Worm (Caenorhabditis elegans) whole organism, L3 larva: Measurements from ENCODE around the gene F31F4.17.

Source experiments
- ZK546.5 ChIP-seq: sonication (generic microtip); optimal IDR thresholded peaks from 2 replicates; lab custom pipeline; 2017; ENCODE audit warnings: missing biosample characterization, missing genetic modification characterization
- aly-2 ChIP-seq: fragments of 150-350 bp; optimal IDR thresholded peaks from 2 replicates; lab custom pipeline; 2014; ENCODE audit warnings: missing biosample characterization, missing genetic modification characterization
- ama-1 ChIP-seq: fragments of 150-350 bp; optimal IDR thresholded peaks from 2 replicates; lab custom pipeline; 2018
- ceh-82 ChIP-seq: fragments of 150-350 bp; optimal IDR thresholded peaks from 2 replicates; lab custom pipeline; 2014; ENCODE audit warnings: missing biosample characterization, missing genetic modification characterization
- daf-12 ChIP-seq: fragments of 150-350 bp; optimal IDR thresholded peaks from 2 replicates; lab custom pipeline; 2014; ENCODE audit warnings: missing biosample characterization, missing genetic modification reagents, missing genetic modification characterization
- egl-5 ChIP-seq: fragments of 150-350 bp; optimal IDR thresholded peaks from 2 replicates; lab custom pipeline; 2017; ENCODE audit warnings: missing biosample characterization, missing genetic modification reagents, missing genetic modification characterization, inconsistent platforms
- elt-1 ChIP-seq: fragments of 150-350 bp; optimal IDR thresholded peaks from 2 replicates; lab custom pipeline; 2014; ENCODE audit warnings: missing biosample characterization, missing genetic modification characterization
- elt-2 ChIP-seq: sonication (generic microtip); optimal IDR thresholded peaks from 2 replicates; lab custom pipeline; 2016; ENCODE audit warnings: missing genetic modification reagents, mild to moderate bottlenecking, missing genetic modification characterization, missing compliant biosample characterization
- eor-1 ChIP-seq, 2 experiments: fragments of 150-350 bp; optimal IDR thresholded peaks; 2 replicates each; lab custom pipeline; 2014 to 2018; ENCODE audit warnings: missing biosample characterization in 2 of 2, missing genetic modification characterization in 2 of 2
- fkh-10 ChIP-seq: sonication (generic microtip); optimal IDR thresholded peaks from 2 replicates; lab custom pipeline; 2017; ENCODE audit warnings: missing biosample characterization, missing genetic modification reagents, missing genetic modification characterization
- fkh-2 ChIP-seq: fragments of 150-350 bp; optimal IDR thresholded peaks from 2 replicates; lab custom pipeline; 2014; ENCODE audit warnings: missing biosample characterization, missing genetic modification reagents, missing genetic modification characterization
- hmg-11 ChIP-seq: sonication (generic microtip); optimal IDR thresholded peaks from 2 replicates; lab custom pipeline; 2016; ENCODE audit warnings: missing genetic modification characterization, missing compliant biosample characterization
- jun-1 ChIP-seq: fragments of 150-350 bp; optimal IDR thresholded peaks from 2 replicates; lab custom pipeline; 2014; ENCODE audit warnings: missing biosample characterization, missing genetic modification reagents, missing genetic modification characterization
- lin-39 ChIP-seq: fragments of 150-350 bp; optimal IDR thresholded peaks from 2 replicates; lab custom pipeline; 2018; ENCODE audit warnings: missing biosample characterization, missing genetic modification reagents, missing genetic modification characterization
- lsy-12 ChIP-seq: sonication (generic microtip); optimal IDR thresholded peaks from 2 replicates; lab custom pipeline; 2016; ENCODE audit warnings: mild to moderate bottlenecking, missing genetic modification characterization, missing compliant biosample characterization
- mdl-1 ChIP-seq: fragments of 150-350 bp; optimal IDR thresholded peaks from 2 replicates; lab custom pipeline; 2014; ENCODE audit warnings: missing biosample characterization, missing genetic modification characterization
- nfya-1 ChIP-seq: sonication (generic microtip); optimal IDR thresholded peaks from 2 replicates; lab custom pipeline; 2017; ENCODE audit warnings: missing genetic modification characterization, mild to moderate bottlenecking, missing compliant biosample characterization, antibody characterized with exemption, moderate library complexity; ENCODE audit not compliant: insufficient read depth
- nhr-12 ChIP-seq: fragments of 150-350 bp; optimal IDR thresholded peaks from 2 replicates; lab custom pipeline; 2014; ENCODE audit warnings: missing biosample characterization, missing genetic modification characterization
- nhr-23 ChIP-seq: fragments of 150-350 bp; optimal IDR thresholded peaks from 2 replicates; lab custom pipeline; 2014; ENCODE audit warnings: missing biosample characterization, missing genetic modification reagents, missing genetic modification characterization
- nhr-237 ChIP-seq: fragments of 150-350 bp; optimal IDR thresholded peaks from 2 replicates; lab custom pipeline; 2014; ENCODE audit warnings: missing biosample characterization, missing genetic modification characterization
- nhr-25 ChIP-seq: sonication (generic microtip); optimal IDR thresholded peaks from 2 replicates; lab custom pipeline; 2017; ENCODE audit warnings: missing biosample characterization, missing genetic modification characterization
- nhr-28 ChIP-seq: fragments of 150-350 bp; optimal IDR thresholded peaks from 2 replicates; lab custom pipeline; 2014; ENCODE audit warnings: missing biosample characterization, missing genetic modification characterization
- nhr-67 ChIP-seq: fragments of 150-350 bp; optimal IDR thresholded peaks from 2 replicates; lab custom pipeline; 2014; ENCODE audit warnings: missing biosample characterization, missing genetic modification characterization
- nhr-76 ChIP-seq: fragments of 150-350 bp; sonication (generic microtip); optimal IDR thresholded peaks from 5 replicates; lab custom pipeline; 2014; ENCODE audit warnings: missing biosample characterization, missing genetic modification characterization
- pha-4 ChIP-seq: fragments of 150-350 bp; optimal IDR thresholded peaks from 2 replicates; lab custom pipeline; 2014; ENCODE audit warnings: missing biosample characterization, missing genetic modification reagents, missing genetic modification characterization
- pqm-1 ChIP-seq: fragments of 150-350 bp; optimal IDR thresholded peaks from 2 replicates; lab custom pipeline; 2017; ENCODE audit warnings: missing biosample characterization, missing genetic modification characterization, inconsistent platforms
- skn-1 ChIP-seq: fragments of 150-350 bp; optimal IDR thresholded peaks from 2 replicates; lab custom pipeline; 2014; ENCODE audit warnings: missing biosample characterization, missing genetic modification characterization
- snpc-4 ChIP-seq: fragments of 150-350 bp; optimal IDR thresholded peaks from 2 replicates; lab custom pipeline; 2014; ENCODE audit warnings: missing biosample characterization, missing genetic modification characterization
- tbx-2 ChIP-seq: sonication (generic microtip); optimal IDR thresholded peaks from 2 replicates; lab custom pipeline; 2016; ENCODE audit warnings: mild to moderate bottlenecking, missing genetic modification characterization, missing compliant biosample characterization
- unc-62 ChIP-seq: fragments of 150-350 bp; sonication (generic microtip); optimal IDR thresholded peaks from 4 replicates; lab custom pipeline; 2014; ENCODE audit warnings: missing biosample characterization, missing genetic modification reagents, missing genetic modification characterization
- ztf-11 ChIP-seq: fragments of 150-350 bp; optimal IDR thresholded peaks from 2 replicates; lab custom pipeline; 2014; ENCODE audit warnings: missing biosample characterization, missing genetic modification characterization

F31F4.17 gene

DNA sequence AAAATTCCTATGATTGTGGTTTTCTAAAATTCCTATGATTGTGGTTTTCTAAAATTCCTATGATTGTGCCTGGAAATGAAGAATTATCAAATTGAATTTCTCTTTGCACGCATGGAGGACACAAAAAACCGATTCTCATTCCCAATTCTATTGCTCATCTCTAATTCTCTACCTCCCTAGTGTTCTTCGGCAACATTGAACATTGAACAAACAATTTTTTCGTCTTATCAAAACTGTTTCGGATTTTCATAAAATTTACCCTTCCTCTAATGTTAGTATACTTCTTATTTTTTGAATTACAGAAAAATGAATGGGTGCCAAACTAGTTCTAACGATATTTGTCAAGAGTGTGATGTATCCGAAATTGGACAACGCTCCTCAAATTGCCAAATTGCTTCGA lies 23.8 kb downstream of the F31F4.17 start, which contains the start of gene pals-31:
Gene pals-31 (plus strand): TSS at position 301 of the 400 bp plus-strand sequence.
- TF ChIP-seq lsy-12 (tag; lab: Kevin White, UChicago) (no peak), nhr-76 (tag; lab: Kevin White, UChicago) (no peak), hmg-11 (tag; lab: Kevin White, UChicago) (no peak), aly-2 (tag; lab: Kevin White, UChicago) (no peak), ZK546.5 (tag; lab: Kevin White, UChicago) (no peak), nhr-12 (tag; lab: Kevin White, UChicago) (no peak), elt-2 (tag; lab: Kevin White, UChicago) (no peak)
- TF ChIP-seq, all 47 proteins: peak for 0

DNA sequence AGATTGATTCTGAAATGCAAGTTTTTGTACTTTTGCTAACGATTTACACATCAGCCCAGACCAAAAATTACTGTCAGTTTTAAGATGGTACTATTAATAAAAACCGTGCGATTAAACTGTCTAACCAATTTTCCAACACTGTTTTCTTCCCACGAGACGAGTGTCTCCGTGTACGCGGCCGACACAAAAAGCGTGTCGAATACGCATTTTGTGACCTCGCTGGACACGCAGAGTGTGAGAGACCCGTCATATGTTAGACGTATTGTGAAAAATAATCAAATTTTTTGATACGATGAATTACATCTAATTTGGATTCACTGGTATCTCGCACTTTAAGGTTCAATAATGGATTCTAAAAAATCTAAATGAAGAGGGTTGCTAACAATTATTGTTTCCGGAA lies 24.5 kb downstream of the F31F4.17 start:
- TF ChIP-seq nhr-25 (tag; lab: Kevin White, UChicago) (peak; percentile 35), nhr-12 (tag; lab: Kevin White, UChicago) (no peak), snpc-4 (tag; lab: Kevin White, UChicago) (peak; percentile 89), nhr-23 (peak; percentile 40), lin-39 (tag; lab: Kevin White, UChicago) (no peak), fkh-10 (GFP tag; lab: Kevin White, UChicago) (no peak), pha-4 (tag; lab: Kevin White, UChicago) (peak; percentile 52), elt-2 (tag; lab: Kevin White, UChicago) (peak; percentile 51), nhr-67 (tag; lab: Kevin White, UChicago) (no peak), pqm-1 (tag; lab: Kevin White, UChicago) (peak; percentile 51), nfya-1 (tag; lab: Kevin White, UChicago) (no peak)

DNA sequence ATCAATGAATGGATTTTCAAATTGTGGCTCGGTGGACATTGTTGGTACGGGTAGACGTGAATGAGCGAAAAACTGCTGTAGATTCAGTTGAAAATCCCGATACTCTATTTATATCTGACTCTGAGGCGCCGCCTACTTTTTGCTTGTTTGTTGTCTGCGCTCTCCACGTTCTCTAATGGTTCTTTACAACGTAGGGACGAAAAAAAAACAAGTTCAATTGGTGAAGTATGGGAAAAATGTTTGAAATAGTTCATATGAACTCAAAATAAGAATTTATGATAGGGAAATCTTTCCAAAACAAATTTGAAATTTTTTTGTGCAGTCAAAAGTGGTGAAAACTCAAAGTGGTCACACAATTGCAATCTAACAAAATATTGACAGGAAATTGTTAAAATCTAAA lies 25.3 kb downstream of the F31F4.17 start, which contains the start of gene F48G7.10:
Gene F48G7.10 (minus strand): TSS at position 101 of the 400 bp plus-strand sequence.
- no peak for TF ChIP-seq elt-2 (tag; lab: Kevin White, UChicago)
- TF ChIP-seq jun-1 (tag; lab: Kevin White, UChicago) = no peak
- no peak for TF ChIP-seq nhr-23
- no peak for TF ChIP-seq ceh-82 (tag; lab: Kevin White, UChicago)
- no peak for TF ChIP-seq ztf-11 (tag; lab: Kevin White, UChicago)

DNA sequence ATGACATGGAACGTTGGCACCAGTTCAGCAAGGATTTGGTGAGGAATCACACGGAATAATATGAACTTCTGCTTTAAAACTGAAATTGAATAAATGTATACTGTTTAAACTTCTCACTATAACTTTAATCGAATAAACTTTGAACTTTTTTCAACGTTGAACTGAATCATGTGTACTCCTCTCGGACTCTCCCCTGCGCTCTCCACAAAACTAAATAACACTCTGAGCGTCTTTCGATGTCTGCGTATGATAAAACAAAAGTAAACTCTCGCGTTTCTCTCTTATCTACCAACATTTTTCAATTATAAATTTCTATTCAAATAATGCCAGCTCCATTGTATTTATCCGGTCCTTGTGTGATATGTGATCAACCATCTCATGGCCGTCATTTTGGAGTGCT lies 28.3 kb downstream of the F31F4.17 start:
- TF ChIP-seq elt-2 (tag; lab: Kevin White, UChicago) (peak; percentile 25), snpc-4 (tag; lab: Kevin White, UChicago) (peak; percentile 8), pqm-1 (tag; lab: Kevin White, UChicago) (peak; percentile 10), nhr-23 (no peak), aly-2 (tag; lab: Kevin White, UChicago) (no peak), nhr-25 (tag; lab: Kevin White, UChicago) (no peak), pha-4 (tag; lab: Kevin White, UChicago) (peak; percentile 59), daf-12 (tag; lab: Kevin White, UChicago) (no peak)

DNA sequence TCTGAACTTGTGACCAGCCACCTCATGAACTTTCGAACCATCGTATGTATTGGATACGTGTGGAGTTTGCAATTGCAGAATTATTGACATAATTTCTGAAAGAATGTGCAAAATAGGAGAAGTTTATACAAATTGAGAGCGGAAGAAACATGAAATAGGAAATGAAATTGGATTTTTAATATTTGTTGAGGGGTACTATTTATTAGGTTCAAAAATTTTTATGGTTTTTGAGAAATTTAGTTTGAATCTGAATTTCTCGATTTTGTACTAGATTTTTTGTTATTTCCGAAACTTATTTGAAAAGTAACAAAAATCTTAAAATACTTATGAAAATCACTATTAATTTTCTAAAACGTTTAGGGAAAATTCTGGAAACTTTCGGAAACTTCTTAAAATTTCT lies 31.6 kb downstream of the F31F4.17 start, which contains the start of gene F48G7.9:
Gene F48G7.9 (minus strand): TSS at position 101 of the 400 bp plus-strand sequence.
- no peak for TF ChIP-seq nfya-1 (tag; lab: Kevin White, UChicago)
- TF ChIP-seq ama-1 (lab: Kevin White, UChicago) = no peak
- no peak for TF ChIP-seq skn-1 (tag; lab: Kevin White, UChicago)
- no peak for TF ChIP-seq egl-5 (tag; lab: Kevin White, UChicago)
- no peak for TF ChIP-seq elt-1 (tag; lab: Kevin White, UChicago)
- no peak for TF ChIP-seq nhr-237
- TF ChIP-seq tbx-2 (tag; lab: Kevin White, UChicago) = no peak
- TF ChIP-seq fkh-2 (tag; lab: Kevin White, UChicago) = no peak
- no peak for TF ChIP-seq hmg-11 (tag; lab: Kevin White, UChicago)
- TF ChIP-seq eor-1 (tag; optimal IDR thresholded peaks at IDR 0.05; lab: Kevin White, UChicago) = no peak
- TF ChIP-seq aly-2 (tag; lab: Kevin White, UChicago) = no peak
- no peak for TF ChIP-seq elt-2 (tag; lab: Kevin White, UChicago)
- TF ChIP-seq nhr-28 (tag; lab: Kevin White, UChicago) = no peak
- TF ChIP-seq unc-62 (GFP tag; lab: Kevin White, UChicago) = no peak
- TF ChIP-seq mdl-1 = no peak
- TF ChIP-seq pqm-1 (tag; lab: Kevin White, UChicago) = no peak
